Worm (Caenorhabditis elegans) whole organism, L4 larva: ENCODE data around the gene ints-11.

Experiments used
- ama-1 ChIP-seq: fragments of 150-350 bp; optimal IDR thresholded peaks from 2 replicates; lab custom pipeline; 2014; ENCODE audit warnings: inconsistent platforms, mixed read lengths
- ceh-32 ChIP-seq: sonication (generic microtip); optimal IDR thresholded peaks from 2 replicates; lab custom pipeline; 2016; ENCODE audit warnings: mild to moderate bottlenecking, missing genetic modification characterization, missing compliant biosample characterization; ENCODE audit not compliant: poor library complexity
- ceh-82 ChIP-seq: sonication (generic microtip); optimal IDR thresholded peaks from 2 replicates; lab custom pipeline; 2017; ENCODE audit warnings: missing biosample characterization, missing genetic modification characterization
- fkh-10 ChIP-seq: fragments of 150-350 bp; optimal IDR thresholded peaks from 2 replicates; lab custom pipeline; 2014; ENCODE audit warnings: missing biosample characterization, missing genetic modification reagents, missing genetic modification characterization
- lin-39 ChIP-seq: fragments of 150-350 bp; optimal IDR thresholded peaks from 2 replicates; lab custom pipeline; 2014; ENCODE audit warnings: missing biosample characterization, missing genetic modification reagents, missing genetic modification characterization
- lsy-2 ChIP-seq, 2 experiments: fragments of 150-350 bp in 1 of 2; sonication (generic microtip) in 1 of 2; optimal IDR thresholded peaks; 2 replicates each; lab custom pipeline; 2014 to 2017; ENCODE audit warnings: missing biosample characterization in 2 of 2, missing genetic modification characterization in 2 of 2
- mdt-29 ChIP-seq: fragments of 200-800 bp; sonication (Bioruptor generic); IDR thresholded peaks from 2 replicates; pipeline ENCODE4 v1.3.6; 2022; ENCODE audit warnings: missing genetic modification reagents, missing genetic modification characterization, missing compliant biosample characterization
- mxl-3 ChIP-seq: fragments of 200-800 bp; sonication (Bioruptor generic); optimal IDR thresholded peaks from 2 replicates; lab custom pipeline; 2018; ENCODE audit warnings: mild to moderate bottlenecking, missing genetic modification characterization, missing compliant biosample characterization
- nhr-111 ChIP-seq: fragments of 200-800 bp; sonication (Bioruptor generic); optimal IDR thresholded peaks from 2 replicates; lab custom pipeline; 2018; ENCODE audit warnings: mild to moderate bottlenecking, missing genetic modification characterization, missing compliant biosample characterization
- nhr-25 ChIP-seq: sonication (generic microtip); optimal IDR thresholded peaks from 2 replicates; lab custom pipeline; 2017; ENCODE audit warnings: missing genetic modification characterization, mild to moderate bottlenecking, missing compliant biosample characterization, antibody characterized with exemption, moderate library complexity, borderline replicate concordance; ENCODE audit not compliant: insufficient read depth
- pha-4 ChIP-seq, 2 experiments: fragments of 150-350 bp in 1 of 2; fragments of 200-800 bp in 1 of 2; sonication (Bioruptor generic) in 1 of 2; IDR thresholded peaks in 1 of 2; optimal IDR thresholded peaks in 1 of 2; 2 replicates each; pipeline versions ENCODE4 v1.3.6 to Lab custom; 2014 to 2022; ENCODE audit warnings: missing genetic modification characterization in 2 of 2, missing genetic modification reagents in 2 of 2, missing biosample characterization in 1 of 2, missing compliant biosample characterization in 1 of 2
- unc-39 ChIP-seq: sonication (generic microtip); optimal IDR thresholded peaks from 2 replicates; lab custom pipeline; 2017; ENCODE audit warnings: missing biosample characterization, missing genetic modification characterization
- unc-62 ChIP-seq, 3 experiments: fragments of 150-350 bp in 1 of 3; sonication (generic microtip); optimal IDR thresholded peaks in 2 of 3; peaks in 1 of 3; 1 replicate in 1 of 3; 2 replicates in 2 of 3; lab custom pipeline; 2014 to 2017; ENCODE audit warnings: missing biosample characterization in 3 of 3, missing genetic modification characterization in 3 of 3, missing genetic modification reagents in 3 of 3, missing genotype in 1 of 3
- ztf-11 ChIP-seq: fragments of 150-350 bp; optimal IDR thresholded peaks from 2 replicates; lab custom pipeline; 2014; ENCODE audit warnings: missing biosample characterization, missing genetic modification characterization

DNA sequence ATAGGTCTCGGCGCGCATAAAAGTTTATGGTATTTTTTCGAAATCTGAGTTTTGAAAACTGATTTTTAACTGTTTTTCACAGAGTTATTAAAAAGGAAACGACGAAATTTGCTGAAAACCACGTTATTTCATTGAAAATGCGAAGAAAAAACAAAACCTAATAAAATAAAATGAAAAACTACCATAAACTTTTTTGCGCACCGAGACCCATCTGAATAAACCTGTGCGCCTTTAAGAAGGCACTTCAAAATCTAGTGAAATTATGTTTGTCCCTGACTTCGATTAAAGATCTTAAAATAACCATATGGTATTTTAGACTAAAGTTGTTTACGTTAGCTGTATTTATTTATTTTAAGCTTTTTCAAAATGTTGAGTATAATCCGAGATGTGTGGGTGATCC lies 15.5 kb downstream of the ints-11 start:
- TF ChIP-seq unc-39 (tag; lab: Kevin White, UChicago) (no peak), ama-1 (lab: Kevin White, UChicago) (no peak), fkh-10 (no peak), unc-62 (GFP tag; optimal IDR thresholded peaks at IDR 0.05 in 1 of 2; lab: Kevin White, UChicago) (no peak), unc-62 (tag; optimal IDR thresholded peaks at IDR 0.05; lab: Kevin White, UChicago) (no peak), mxl-3 (no peak), ztf-11 (no peak), lin-39 (no peak), mdt-29 (GFP tag; lab: Robert Waterston, UW) (no peak), ceh-82 (tag; lab: Kevin White, UChicago) (no peak), nhr-25 (tag; lab: Kevin White, UChicago) (no peak), nhr-111 (GFP tag; lab: Kevin White, UChicago) (no peak), lsy-2 (tag; optimal IDR thresholded peaks at IDR 0.05; lab: Kevin White, UChicago) (no peak), ceh-32 (tag; lab: Kevin White, UChicago) (no peak), pha-4 (GFP tag; IDR thresholded peaks at IDR 0.05; lab: Robert Waterston, UW) (no peak), pha-4 (tag; optimal IDR thresholded peaks at IDR 0.05; lab: Kevin White, UChicago) (no peak)
